Fruit fly (Drosophila melanogaster) whole organism, wandering third instar larva: ENCODE results near the gene CG42709.

ENCODE experiments used
- CG32264 ChIP-seq: fragments of 200-800 bp; sonication (Bioruptor generic); optimal IDR thresholded peaks from 2 replicates; lab custom pipeline; 2016; ENCODE audit warnings: missing biosample characterization, missing genetic modification characterization
- CG9705 ChIP-seq: fragments of 200-800 bp; sonication (Bioruptor generic); optimal IDR thresholded peaks from 2 replicates; lab custom pipeline; 2018; ENCODE audit warnings: missing biosample characterization, mild to moderate bottlenecking, missing genetic modification characterization
- Hr83 ChIP-seq: fragments of 200-300 bp; sonication (Bioruptor generic); optimal IDR thresholded peaks from 2 replicates; lab custom pipeline; 2016; ENCODE audit warnings: missing biosample characterization, mild to moderate bottlenecking, missing genetic modification characterization, moderate library complexity; ENCODE audit not compliant: poor library complexity, severe bottlenecking
- brk ChIP-seq: fragments of 200-800 bp; sonication (Bioruptor generic); optimal IDR thresholded peaks from 2 replicates; lab custom pipeline; 2016; ENCODE audit warnings: missing biosample characterization, mild to moderate bottlenecking, missing genetic modification characterization
- dl ChIP-seq, 2 experiments: fragments of 175-275, 200-275 bp in 1 of 2; fragments of 200-275 bp in 1 of 2; sonication (Bioruptor generic); optimal IDR thresholded peaks; lab custom pipeline; 2018; ENCODE audit warnings: mild to moderate bottlenecking in 2 of 2, missing biosample characterization in 2 of 2, missing genetic modification characterization in 2 of 2, moderate library complexity in 2 of 2; ENCODE audit not compliant: partially characterized antibody in 2 of 2, insufficient read depth in 1 of 2
- fru ChIP-seq: fragments of 200-800 bp; sonication (Bioruptor generic); optimal IDR thresholded peaks from 3 replicates; lab custom pipeline; 2016; ENCODE audit warnings: missing biosample characterization, mild to moderate bottlenecking, missing genetic modification characterization
- h ChIP-seq: fragments of 200-800 bp; sonication (Bioruptor generic); optimal IDR thresholded peaks from 3 replicates; lab custom pipeline; 2016; ENCODE audit warnings: missing biosample characterization, mild to moderate bottlenecking, missing genetic modification characterization
- lola ChIP-seq: fragments of >200 bp; optimal IDR thresholded peaks from 2 replicates; lab custom pipeline; 2017; ENCODE audit warnings: missing biosample characterization, missing genetic modification characterization
- sv ChIP-seq: fragments of 200-800 bp; sonication (Bioruptor generic); optimal IDR thresholded peaks from 3 replicates; lab custom pipeline; 2016; ENCODE audit warnings: missing biosample characterization, missing genetic modification characterization

dm6 chr3L:12827705-12828104 is 37.7 kb downstream of the CG42709 start:
- no peak for TF ChIP-seq lola (GFP tag; lab: Kevin White, UChicago)
- TF ChIP-seq CG9705 (GFP tag; lab: Kevin White, UChicago), result no peak
- no peak for TF ChIP-seq h (GFP tag; lab: Kevin White, UChicago)
- no peak for TF ChIP-seq brk (GFP tag; lab: Kevin White, UChicago)
- no peak for TF ChIP-seq fru
- no peak for TF ChIP-seq Hr83 (GFP tag; lab: Kevin White, UChicago)
- TF ChIP-seq dl (GFP tag; optimal IDR thresholded peaks at IDR 0.05; lab: Kevin White, UChicago; ENCODE audit: insufficient read depth in 1 of 2, partially characterized antibody in 2 of 2), result no peak
- no peak for TF ChIP-seq CG32264 (GFP tag; lab: Kevin White, UChicago)
- TF ChIP-seq sv, result no peak
